Fruit fly (Drosophila melanogaster): ENCODE measurements around the gene CG12020.

DNA sequence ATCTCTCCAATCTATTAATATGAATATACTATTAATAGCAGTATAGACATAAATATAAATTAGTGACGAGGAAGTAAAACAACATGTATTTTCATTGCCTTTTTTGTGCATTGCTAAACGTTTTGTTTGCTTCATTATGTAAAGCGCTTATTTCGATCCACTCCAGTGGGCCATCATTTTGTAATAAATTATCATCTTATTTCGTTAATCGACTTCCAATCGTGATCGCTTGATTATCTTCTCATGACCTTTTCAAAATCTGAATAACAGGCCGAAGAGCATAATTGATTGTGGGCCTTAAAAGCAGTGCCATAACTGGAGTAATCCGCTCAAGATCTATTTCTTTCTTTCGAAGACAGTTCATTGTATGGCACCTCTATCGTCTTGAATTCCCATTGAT lies 20.3 kb downstream of the CG12020 start:
- TF ChIP-seq ttk (optimal IDR thresholded peaks at IDR 0.05) (no peak), insv (optimal IDR thresholded peaks at IDR 0.05) (no peak), Sin3A (optimal IDR thresholded peaks at IDR 0.05) (no peak), psq (optimal IDR thresholded peaks at IDR 0.05) (no peak), h (optimal IDR thresholded peaks at IDR 0.05) (no peak)

All from Kc167 (cell line).